Worm (Caenorhabditis elegans) whole organism, dauer: Measurements from ENCODE around the gene R02E4.2.

ENCODE experiments used
- unc-62 ChIP-seq: sonication (generic microtip); optimal IDR thresholded peaks from 2 replicates; lab custom pipeline; 2017; ENCODE audit warnings: missing biosample characterization, missing genetic modification reagents, missing genetic modification characterization

R02E4.2 gene

ce11 chrX:4142648-4143259, 35.5 kb downstream of the R02E4.2 start:
- no peak for TF ChIP-seq unc-62 (GFP tag; lab: Kevin White, UChicago)

DNA sequence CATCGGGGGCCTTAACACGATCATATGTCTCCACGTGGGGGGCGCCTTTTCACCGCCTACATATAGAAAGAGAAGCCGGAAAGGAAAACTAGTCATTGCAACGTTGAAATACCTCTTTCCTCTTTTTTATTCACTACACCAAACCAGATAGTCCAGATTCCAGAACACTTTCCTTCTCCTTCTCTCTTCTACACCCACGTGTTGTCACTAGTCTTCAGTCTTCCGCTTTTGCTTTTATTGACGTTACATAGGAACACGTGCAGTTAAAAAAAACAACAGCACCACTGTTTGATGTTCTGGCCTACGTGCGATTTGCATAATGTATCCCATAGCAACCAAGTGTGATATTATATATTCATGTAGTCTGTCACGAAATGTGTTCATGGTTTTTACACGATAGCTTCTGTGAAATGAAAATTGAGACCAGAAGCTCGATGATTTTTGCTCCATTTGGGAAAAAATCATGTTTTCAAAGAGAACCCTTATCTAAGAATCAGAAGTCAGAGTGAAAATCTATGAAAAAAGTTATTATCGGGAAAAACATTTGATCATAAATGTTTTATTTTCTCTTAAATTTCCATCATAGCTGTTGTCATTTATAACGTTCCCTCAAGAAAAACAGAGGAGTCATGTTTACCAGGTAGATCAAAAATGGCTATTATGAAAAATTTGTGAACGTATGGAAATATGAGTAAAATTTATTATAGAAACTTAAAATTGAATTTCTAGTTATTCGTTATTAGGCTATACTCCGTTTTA, 36.2 kb downstream of the R02E4.2 start:
- no peak for TF ChIP-seq unc-62 (GFP tag; lab: Kevin White, UChicago)

ce11 chrX:4144136-4144781, 37.0 kb downstream of the R02E4.2 start:
- no peak for TF ChIP-seq unc-62 (GFP tag; lab: Kevin White, UChicago)

- no peak for TF ChIP-seq unc-62 (GFP tag; lab: Kevin White, UChicago)
These were observed 38.0 kb downstream of the R02E4.2 start for ce11 chrX:4145051-4145826.

- TF ChIP-seq unc-62 (GFP tag; lab: Kevin White, UChicago), result no peak
These were observed 38.8 kb downstream of the R02E4.2 start for ce11 chrX:4146046-4146445.

ce11 chrX:4146798-4147543, 39.7 kb downstream of the R02E4.2 start:
- TF ChIP-seq unc-62 (GFP tag; lab: Kevin White, UChicago), result no peak

- no peak for TF ChIP-seq unc-62 (GFP tag; lab: Kevin White, UChicago)
These were observed 40.6 kb downstream of the R02E4.2 start for ce11 chrX:4147600-4148448.

DNA sequence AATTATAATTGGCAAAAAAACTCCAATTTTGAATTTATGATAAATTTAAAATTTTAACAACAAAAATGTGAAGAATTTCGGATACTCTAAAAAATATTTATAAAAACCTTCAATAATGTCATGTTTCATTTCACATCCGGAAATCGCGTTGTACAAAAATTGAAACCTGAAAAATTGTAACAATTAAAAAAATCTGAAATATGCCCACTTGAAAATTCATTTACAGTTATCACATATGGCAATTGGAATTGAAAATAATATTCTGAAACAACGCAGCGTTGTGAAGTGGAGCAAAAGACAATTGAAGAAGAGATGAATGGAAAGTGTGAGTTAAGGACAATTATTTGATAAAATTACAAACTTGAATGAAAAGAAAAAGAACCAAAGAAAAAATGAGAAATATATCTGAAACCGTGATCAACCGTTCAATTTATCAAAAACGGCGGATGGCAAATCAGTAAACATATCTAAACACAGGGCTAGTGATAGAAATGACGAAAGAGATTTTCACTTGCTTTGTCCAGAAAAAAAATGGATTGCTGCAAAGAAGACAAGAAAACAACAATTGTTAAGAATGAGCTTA, 41.3 kb downstream of the R02E4.2 start:
- TF ChIP-seq unc-62 (GFP tag; lab: Kevin White, UChicago), result no peak

- no peak for TF ChIP-seq unc-62 (GFP tag; lab: Kevin White, UChicago)
These were observed 44.0 kb downstream of the R02E4.2 start for ce11 chrX:4151206-4151605.

ce11 chrX:4153343-4153742, 46.1 kb downstream of the R02E4.2 start, which contains the start of gene nck-1:
Gene nck-1 (minus strand): TSS chrX:4153443.
- TF ChIP-seq unc-62 (GFP tag; lab: Kevin White, UChicago), result no peak

DNA sequence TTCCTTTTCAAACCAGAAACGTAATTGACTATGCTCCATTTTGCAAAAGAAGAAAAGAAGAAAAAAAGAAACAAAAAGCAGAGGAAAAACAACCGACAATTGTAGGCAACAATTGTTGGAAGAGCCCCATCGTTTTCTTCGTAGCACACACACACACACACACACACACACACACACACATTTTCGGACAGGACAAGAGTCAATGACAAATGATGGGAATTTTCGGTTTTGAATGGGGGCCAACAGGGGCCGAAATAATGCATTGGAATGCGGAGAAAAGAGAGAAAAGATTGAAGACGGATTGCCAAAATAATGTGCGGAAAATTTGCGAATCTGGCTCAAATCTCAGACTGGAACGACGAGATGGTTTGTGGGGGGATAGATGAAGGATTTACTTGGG, 47.5 kb downstream of the R02E4.2 start:
- TF ChIP-seq unc-62 (GFP tag; lab: Kevin White, UChicago), result no peak

ce11 chrX:4157896-4158295, 50.6 kb downstream of the R02E4.2 start:
- TF ChIP-seq unc-62 (GFP tag; lab: Kevin White, UChicago), result no peak

ce11 chrX:4159185-4159871, 52.1 kb downstream of the R02E4.2 start:
- no peak for TF ChIP-seq unc-62 (GFP tag; lab: Kevin White, UChicago)
